Fruit fly (Drosophila melanogaster) whole organism, wandering third instar larva: ENCODE results near the gene CG1227.

ENCODE experiments used
- dmrt93B ChIP-seq: fragments of 200-800 bp; sonication (Bioruptor generic); optimal IDR thresholded peaks from 2 replicates; lab custom pipeline; 2018; ENCODE audit warnings: missing biosample characterization, mild to moderate bottlenecking, missing genetic modification characterization
- dsf ChIP-seq: sonication (Bioruptor generic); optimal IDR thresholded peaks from 2 replicates; lab custom pipeline; 2016; ENCODE audit warnings: missing biosample characterization, missing genetic modification characterization, borderline replicate concordance
- fru ChIP-seq: fragments of 200-800 bp; sonication (Bioruptor generic); optimal IDR thresholded peaks from 3 replicates; lab custom pipeline; 2016; ENCODE audit warnings: missing biosample characterization, mild to moderate bottlenecking, missing genetic modification characterization
- lola ChIP-seq: fragments of >200 bp; optimal IDR thresholded peaks from 2 replicates; lab custom pipeline; 2017; ENCODE audit warnings: missing biosample characterization, missing genetic modification characterization
- pan ChIP-seq: fragments of >200 bp; optimal IDR thresholded peaks from 2 replicates; lab custom pipeline; 2017
- usp ChIP-seq: fragments of >200 bp; optimal IDR thresholded peaks from 2 replicates; lab custom pipeline; 2017; ENCODE audit warnings: missing biosample characterization, missing genetic modification characterization

DNA sequence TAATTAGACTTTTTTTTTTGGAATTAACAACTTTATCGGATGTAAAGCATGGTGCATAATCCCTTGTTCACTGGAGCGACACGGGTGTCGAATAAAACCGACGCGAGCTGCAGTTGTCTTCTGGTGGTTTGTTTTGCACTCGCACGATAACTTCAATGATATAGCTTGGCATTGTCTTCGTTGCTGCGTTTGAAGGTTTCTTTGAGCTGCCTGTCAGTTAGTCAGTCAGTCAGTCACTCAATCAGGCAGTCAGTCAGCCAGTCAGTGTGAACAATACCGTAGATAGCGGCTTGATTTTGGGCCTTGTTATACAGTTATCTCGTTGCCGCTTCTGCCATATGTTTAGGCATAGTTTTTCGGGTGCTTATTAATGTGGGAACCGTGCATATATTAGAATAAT lies 10.0 kb upstream of the CG1227 start:
- TF ChIP-seq fru (GFP tag; lab: Kevin White, UChicago) (no peak), lola (no peak), dmrt93B (GFP tag; lab: Kevin White, UChicago) (no peak), usp (GFP tag; lab: Kevin White, UChicago) (no peak), pan (lab: Kevin White, UChicago) (no peak), dsf (no peak)
